Fruit fly (Drosophila melanogaster): ENCODE results near the gene CG14417.
A peak's percentile ranks its signal among the peaks of the same experiment; 100 is the strongest.

The CG14417 gene

dm6 chrX:2912581-2912980 is 36.2 kb upstream of the CG14417 start (continued):
- TF ChIP-seq lov (optimal IDR thresholded peaks at IDR 0.05) = no peak
- no peak for TF ChIP-seq lov (GFP tag; IDR thresholded peaks at IDR 0.05)
- no peak for TF ChIP-seq CG3407 (GFP tag; optimal IDR thresholded peaks at IDR 0.05)
- TF ChIP-seq Pdp1 (GFP tag; optimal IDR thresholded peaks at IDR 0.05) = no peak
- TF ChIP-seq sens-2 (GFP tag; IDR thresholded peaks at IDR 0.05) = no peak
- TF ChIP-seq CG10462 (GFP tag; optimal IDR thresholded peaks at IDR 0.05) = no peak
- peak in 1 of 2 experiments; percentile 17 for TF ChIP-seq Hr51 (GFP tag; optimal IDR thresholded peaks at IDR 0.05)
- TF ChIP-seq CG14710 (tag; optimal IDR thresholded peaks at IDR 0.05) = no peak
- no peak for TF ChIP-seq CG17612 (GFP tag; IDR thresholded peaks at IDR 0.05)
- no peak for TF ChIP-seq abd-A (tag; optimal IDR thresholded peaks at IDR 0.05)
- TF ChIP-seq Ets97D (GFP tag; optimal IDR thresholded peaks at IDR 0.05) = no peak
- TF ChIP-seq Myb (GFP tag; optimal IDR thresholded peaks at IDR 0.05) = no peak
- TF ChIP-seq CG6765 (GFP tag; optimal IDR thresholded peaks at IDR 0.05) = no peak
- TF ChIP-seq gcm2 (GFP tag; optimal IDR thresholded peaks at IDR 0.05) = no peak
- TF ChIP-seq CG14014 (GFP tag; IDR thresholded peaks at IDR 0.05) = no peak
- TF ChIP-seq Rx (GFP tag; IDR thresholded peaks at IDR 0.05) = no peak
- TF ChIP-seq CG8089 (GFP tag; optimal IDR thresholded peaks at IDR 0.05) = no peak
- no peak for TF ChIP-seq Awh (GFP tag; IDR thresholded peaks at IDR 0.05)
- TF ChIP-seq gce (GFP tag; IDR thresholded peaks at IDR 0.05) = no peak
- no peak for TF ChIP-seq CG7928 (GFP tag; optimal IDR thresholded peaks at IDR 0.05)
- TF ChIP-seq CG9817 (tag; optimal IDR thresholded peaks at IDR 0.05) = no peak
- TF ChIP-seq vnd (GFP tag; IDR thresholded peaks at IDR 0.05; ENCODE audit: partially characterized antibody) = no peak
- TF ChIP-seq Chrac-16 (GFP tag; optimal IDR thresholded peaks at IDR 0.05) = no peak
- no peak for TF ChIP-seq BEAF-32 (GFP tag; optimal IDR thresholded peaks at IDR 0.05)
- TF ChIP-seq CG12744 (GFP tag; optimal IDR thresholded peaks at IDR 0.05) = no peak
- TF ChIP-seq croc (GFP tag; conservative IDR thresholded peaks at IDR 0.05) = no peak
- TF ChIP-seq tup (GFP tag; optimal IDR thresholded peaks at IDR 0.05) = no peak
- TF ChIP-seq Stat92E (GFP tag; optimal IDR thresholded peaks at IDR 0.05) = no peak
- no peak for TF ChIP-seq ara (GFP tag; IDR thresholded peaks at IDR 0.05)
- TF ChIP-seq CG15011 (GFP tag; optimal IDR thresholded peaks at IDR 0.05) = no peak
- no peak for TF ChIP-seq repo (GFP tag; optimal IDR thresholded peaks at IDR 0.05)
- no peak for TF ChIP-seq CG1529 (GFP tag; optimal IDR thresholded peaks at IDR 0.05)
- TF ChIP-seq yki (optimal IDR thresholded peaks at IDR 0.05) = no peak
- no peak for TF ChIP-seq NC2β (GFP tag; optimal IDR thresholded peaks at IDR 0.05)
- TF ChIP-seq sens (GFP tag) = no peak
- no peak for TF ChIP-seq CG1647 (GFP tag; optimal IDR thresholded peaks at IDR 0.05)
- peak; percentile 15 for TF ChIP-seq CG15269 (tag; optimal IDR thresholded peaks at IDR 0.05)
- no peak for TF ChIP-seq HLH54F (GFP tag; optimal IDR thresholded peaks at IDR 0.05)
- no peak for TF ChIP-seq pita (GFP tag; optimal IDR thresholded peaks at IDR 0.05)
- TF ChIP-seq kay (GFP tag; optimal IDR thresholded peaks at IDR 0.05) = no peak
- TF ChIP-seq CG18476 (GFP tag; optimal IDR thresholded peaks at IDR 0.05) = peak; percentile 4
- TF ChIP-seq CG13775 (GFP tag; optimal IDR thresholded peaks at IDR 0.05) = no peak
- TF ChIP-seq CG12769 (tag; optimal IDR thresholded peaks at IDR 0.05) = peak; percentile 11
- TF ChIP-seq dati (GFP tag; IDR thresholded peaks at IDR 0.05) = no peak
- peak; percentile 48 for TF ChIP-seq lab (GFP tag; optimal IDR thresholded peaks at IDR 0.05)
- TF ChIP-seq Fer3 (tag; optimal IDR thresholded peaks at IDR 0.05) = peak; percentile 2
- no peak for TF ChIP-seq CG13894 (tag; optimal IDR thresholded peaks at IDR 0.05)
- TF ChIP-seq CG11560 (tag; IDR thresholded peaks at IDR 0.05) = no peak
- TF ChIP-seq org-1 (GFP tag; optimal IDR thresholded peaks at IDR 0.05) = no peak
- no peak for TF ChIP-seq aop (GFP tag; IDR thresholded peaks at IDR 0.05)
- peak; percentile 37 for TF ChIP-seq CG7839 (tag; optimal IDR thresholded peaks at IDR 0.05)
- no peak for TF ChIP-seq CG7987 (GFP tag; optimal IDR thresholded peaks at IDR 0.05)
